Worm (Caenorhabditis elegans) whole organism, midembryonic: ENCODE data around the gene F48E8.4.

Experiments used
- T22C8.4 ChIP-seq: fragments of 200-800 bp; sonication (Bioruptor generic); IDR thresholded peaks from 2 replicates; pipeline ENCODE4 v1.3.6; 2022; ENCODE audit warnings: missing genetic modification characterization, missing compliant biosample characterization
- cog-1 ChIP-seq: sonication (generic microtip); optimal IDR thresholded peaks from 2 replicates; lab custom pipeline; 2016; ENCODE audit warnings: missing genetic modification characterization, missing compliant biosample characterization
- flt-1 ChIP-seq: fragments of 200-800 bp; sonication (Bioruptor generic); IDR thresholded peaks from 2 replicates; pipeline ENCODE4 v1.3.6; 2022; ENCODE audit warnings: missing genetic modification characterization, missing compliant biosample characterization
- klf-2 ChIP-seq: fragments of 200-800 bp; sonication (Bioruptor generic); conservative IDR thresholded peaks from 2 replicates; pipeline ENCODE4 v1.3.6; 2022; ENCODE audit warnings: missing genetic modification reagents, missing genetic modification characterization, missing compliant biosample characterization
- med-1 ChIP-seq: sonication (generic microtip); optimal IDR thresholded peaks from 2 replicates; lab custom pipeline; 2017; ENCODE audit warnings: missing genetic modification characterization, mild to moderate bottlenecking, missing compliant biosample characterization, antibody characterized with exemption, missing genetic modification reagents; ENCODE audit not compliant: insufficient read depth
- ref-1 ChIP-seq: fragments of 200-800 bp; sonication (Bioruptor generic); conservative IDR thresholded peaks from 2 replicates; pipeline ENCODE4 v1.3.6; 2022; ENCODE audit warnings: missing genetic modification reagents, missing genetic modification characterization, missing compliant biosample characterization
- tab-1 ChIP-seq: fragments of 200-800 bp; sonication (Bioruptor generic); IDR thresholded peaks from 2 replicates; pipeline ENCODE4 v1.3.6; 2022; ENCODE audit warnings: missing genetic modification characterization, missing compliant biosample characterization
- ztf-23 ChIP-seq: fragments of 200-800 bp; sonication (Bioruptor generic); IDR thresholded peaks from 2 replicates; pipeline ENCODE4 v1.3.6; 2022; ENCODE audit warnings: missing genetic modification reagents, missing genetic modification characterization, missing compliant biosample characterization
- ztf-29 ChIP-seq: fragments of 200-800 bp; sonication (Bioruptor generic); IDR thresholded peaks from 2 replicates; pipeline ENCODE4 v1.3.6; 2022; ENCODE audit warnings: missing genetic modification reagents, missing genetic modification characterization, missing compliant biosample characterization

The F48E8.4 gene

ce11 chrIII:5448177-5448576 is 5.2 kb upstream of the F48E8.4 start, which contains the start of gene skpt-1:
Gene skpt-1 (minus strand): TSS chrIII:5448395.
- TF ChIP-seq ref-1 (GFP tag; lab: Robert Waterston, UW) (no peak), med-1 (GFP tag; lab: Kevin White, UChicago) (no peak), ztf-23 (GFP tag; lab: Robert Waterston, UW) (no peak), klf-2 (GFP tag; lab: Robert Waterston, UW) (no peak), T22C8.4 (no peak), flt-1 (no peak), ztf-29 (no peak), cog-1 (tag; lab: Kevin White, UChicago) (no peak), tab-1 (GFP tag; lab: Robert Waterston, UW) (no peak)

- no peak for TF ChIP-seq flt-1
- peak; percentile 56 for TF ChIP-seq T22C8.4
Observed at ce11 chrIII:5449762-5450308, 3.6 kb upstream of the F48E8.4 start, which contains the start of gene F48E8.8. Gene F48E8.8 (minus strand): TSS chrIII:5449812.

ce11 chrIII:5450430-5450829 is 3.0 kb upstream of the F48E8.4 start, which contains the start of gene paa-1:
Gene paa-1 (plus strand): TSS chrIII:5450730.
- TF ChIP-seq med-1 (GFP tag; lab: Kevin White, UChicago) (no peak), ztf-29 (no peak), cog-1 (tag; lab: Kevin White, UChicago) (no peak)

- TF ChIP-seq flt-1: no peak
- no peak for TF ChIP-seq med-1 (GFP tag; lab: Kevin White, UChicago)
- TF ChIP-seq ztf-29: no peak
- no peak for TF ChIP-seq tab-1 (GFP tag; lab: Robert Waterston, UW)
- no peak for TF ChIP-seq cog-1 (tag; lab: Kevin White, UChicago)
- TF ChIP-seq T22C8.4: no peak
- TF ChIP-seq ztf-23 (GFP tag; lab: Robert Waterston, UW): no peak
- no peak for TF ChIP-seq klf-2 (GFP tag; lab: Robert Waterston, UW)
- no peak for TF ChIP-seq ref-1 (GFP tag; lab: Robert Waterston, UW)
Observed at ce11 chrIII:5461079-5461478, 7.7 kb downstream of the F48E8.4 start, which contains the start of gene F48E8.3. Gene F48E8.3 (plus strand): TSS chrIII:5461379.

ce11 chrIII:5464077-5464476 is 10.7 kb downstream of the F48E8.4 start, which contains the start of gene F48E8.2:
Gene F48E8.2 (plus strand): TSS chrIII:5464377.
- TF ChIP-seq klf-2 (GFP tag; lab: Robert Waterston, UW) (no peak), T22C8.4 (no peak), ztf-23 (GFP tag; lab: Robert Waterston, UW) (no peak), flt-1 (no peak), med-1 (GFP tag; lab: Kevin White, UChicago) (no peak), ztf-29 (no peak), tab-1 (GFP tag; lab: Robert Waterston, UW) (no peak), ref-1 (GFP tag; lab: Robert Waterston, UW) (no peak), cog-1 (tag; lab: Kevin White, UChicago) (no peak)

- TF ChIP-seq cog-1 (tag; lab: Kevin White, UChicago) (no peak), ztf-23 (GFP tag; lab: Robert Waterston, UW) (no peak), T22C8.4 (no peak), klf-2 (GFP tag; lab: Robert Waterston, UW) (no peak), tab-1 (GFP tag; lab: Robert Waterston, UW) (no peak), ref-1 (GFP tag; lab: Robert Waterston, UW) (no peak), flt-1 (no peak), med-1 (GFP tag; lab: Kevin White, UChicago) (no peak), ztf-29 (no peak)
Observed at ce11 chrIII:5464850-5465249, 11.5 kb downstream of the F48E8.4 start.

- TF ChIP-seq klf-2 (GFP tag; lab: Robert Waterston, UW) (no peak), flt-1 (no peak), ztf-23 (GFP tag; lab: Robert Waterston, UW) (no peak), tab-1 (GFP tag; lab: Robert Waterston, UW) (no peak), ztf-29 (no peak), T22C8.4 (no peak), med-1 (GFP tag; lab: Kevin White, UChicago) (no peak), cog-1 (tag; lab: Kevin White, UChicago) (no peak), ref-1 (GFP tag; lab: Robert Waterston, UW) (no peak)
Observed at ce11 chrIII:5469090-5469489, 15.7 kb downstream of the F48E8.4 start.

ce11 chrIII:5472693-5473092 is 19.3 kb downstream of the F48E8.4 start:
- TF ChIP-seq tab-1 (GFP tag; lab: Robert Waterston, UW): no peak

- TF ChIP-seq ztf-23 (GFP tag; lab: Robert Waterston, UW): no peak
- no peak for TF ChIP-seq T22C8.4
- TF ChIP-seq tab-1 (GFP tag; lab: Robert Waterston, UW): no peak
Observed at ce11 chrIII:5474176-5474575, 20.8 kb downstream of the F48E8.4 start, which contains the start of gene lon-1. Gene lon-1 (plus strand): TSS chrIII:5474476.

ce11 chrIII:5478011-5478410 is 24.6 kb downstream of the F48E8.4 start, which contains the start of gene R02F2.10:
Gene R02F2.10 (plus strand): TSS chrIII:5478311.
- TF ChIP-seq flt-1 (no peak), ztf-29 (no peak), ref-1 (GFP tag; lab: Robert Waterston, UW) (no peak), ztf-23 (GFP tag; lab: Robert Waterston, UW) (no peak), tab-1 (GFP tag; lab: Robert Waterston, UW) (no peak), klf-2 (GFP tag; lab: Robert Waterston, UW) (no peak)
